Fruit fly (Drosophila melanogaster) whole organism, embryonic: ENCODE results near the gene Taf2.
A peak's percentile ranks its signal among the peaks of the same experiment; 100 is the strongest.

Experiments
- Adf1 ChIP-seq: fragments of 200-800 bp; sonication (Bioruptor generic); IDR thresholded peaks from 2 replicates; pipeline ENCODE4 v1.3.6; 2022; ENCODE audit warnings: missing biosample characterization, missing genetic modification characterization
- Antp ChIP-seq: fragments of 200-800 bp; sonication (Bioruptor generic); optimal IDR thresholded peaks from 3 replicates; lab custom pipeline; 2016; ENCODE audit warnings: missing biosample characterization, missing genetic modification characterization
- Atf3 ChIP-seq: fragments of 200-800 bp; sonication (Bioruptor generic); optimal IDR thresholded peaks from 3 replicates; lab custom pipeline; 2016; ENCODE audit warnings: missing biosample characterization, missing genetic modification characterization
- B-H2 ChIP-seq: fragments of 200-800 bp; sonication (Bioruptor generic); optimal IDR thresholded peaks from 2 replicates; lab custom pipeline; 2018; ENCODE audit warnings: missing biosample characterization, mild to moderate bottlenecking, missing genetic modification characterization
- Blimp-1 ChIP-seq: fragments of 200-800 bp; sonication (Bioruptor generic); optimal IDR thresholded peaks from 3 replicates; lab custom pipeline; 2018; ENCODE audit warnings: missing biosample characterization, missing genetic modification characterization, mild to moderate bottlenecking, moderate library complexity, missing genetic modification reagents
- CG10147 ChIP-seq: fragments of 200-800 bp; sonication (Bioruptor generic); optimal IDR thresholded peaks from 2 replicates; lab custom pipeline; 2019; ENCODE audit warnings: missing biosample characterization, mild to moderate bottlenecking, missing genetic modification characterization, moderate library complexity
- CG10267 ChIP-seq: fragments of 200-800 bp; sonication (Bioruptor generic); optimal IDR thresholded peaks from 2 replicates; lab custom pipeline; 2018; ENCODE audit warnings: missing biosample characterization, mild to moderate bottlenecking, missing genetic modification characterization, moderate library complexity
- CG10431 ChIP-seq: fragments of 200-800 bp; sonication (Bioruptor generic); optimal IDR thresholded peaks from 3 replicates; lab custom pipeline; 2018; ENCODE audit warnings: missing biosample characterization, mild to moderate bottlenecking, missing genetic modification characterization
- CG10654 ChIP-seq: fragments of 200-800 bp; sonication (Bioruptor generic); optimal IDR thresholded peaks from 2 replicates; lab custom pipeline; 2016; ENCODE audit warnings: missing biosample characterization, missing genetic modification characterization
- CG11504 ChIP-seq: fragments of 200-800 bp; sonication (Bioruptor generic); optimal IDR thresholded peaks from 3 replicates; lab custom pipeline; 2019; ENCODE audit warnings: missing biosample characterization, mild to moderate bottlenecking, missing genetic modification characterization, moderate library complexity
- CG11695 ChIP-seq: fragments of 200-800 bp; sonication (Bioruptor generic); IDR thresholded peaks from 3 replicates; pipeline ENCODE4 v1.3.6; 2022; ENCODE audit warnings: missing biosample characterization, missing genetic modification characterization
- CG12942 ChIP-seq: fragments of 200-800 bp; sonication (Bioruptor generic); optimal IDR thresholded peaks from 3 replicates; lab custom pipeline; 2016; ENCODE audit warnings: missing biosample characterization, missing genetic modification characterization
- CG15011 ChIP-seq: fragments of 200-800 bp; sonication (Bioruptor generic); optimal IDR thresholded peaks from 3 replicates; lab custom pipeline; 2018; ENCODE audit warnings: missing biosample characterization, mild to moderate bottlenecking, missing genetic modification characterization
- CG1647 ChIP-seq: fragments of 200-800 bp; sonication (Bioruptor generic); optimal IDR thresholded peaks from 3 replicates; lab custom pipeline; 2016; ENCODE audit warnings: missing biosample characterization, missing genetic modification characterization
- CG16863 ChIP-seq: fragments of 200-800 bp; sonication (Bioruptor generic); optimal IDR thresholded peaks from 3 replicates; lab custom pipeline; 2016; ENCODE audit warnings: missing biosample characterization, missing genetic modification characterization
- CG17568 ChIP-seq: fragments of 200-800 bp; sonication (Bioruptor generic); optimal IDR thresholded peaks from 2 replicates; lab custom pipeline; 2018; ENCODE audit warnings: missing biosample characterization, mild to moderate bottlenecking, missing genetic modification characterization, moderate library complexity
- CG17612 ChIP-seq: fragments of 200-800 bp; sonication (Bioruptor generic); IDR thresholded peaks from 2 replicates; pipeline ENCODE4 v1.3.6; 2022; ENCODE audit warnings: missing biosample characterization, missing genetic modification characterization
- CG18619 ChIP-seq: fragments of 200-800 bp; sonication (Bioruptor generic); optimal IDR thresholded peaks from 3 replicates; lab custom pipeline; 2017; ENCODE audit warnings: missing biosample characterization, mild to moderate bottlenecking, missing genetic modification characterization
- CG2202 ChIP-seq: fragments of 200-800 bp; sonication (Bioruptor generic); optimal IDR thresholded peaks from 2 replicates; lab custom pipeline; 2018; ENCODE audit warnings: missing biosample characterization, mild to moderate bottlenecking, missing genetic modification characterization
- CG2889 ChIP-seq: fragments of 200-800 bp; sonication (Bioruptor generic); IDR thresholded peaks from 3 replicates; pipeline ENCODE4 v1.3.6; 2022; ENCODE audit warnings: missing biosample characterization, missing genetic modification characterization
- CG3163 ChIP-seq: fragments of 200-800 bp; sonication (Bioruptor generic); optimal IDR thresholded peaks from 3 replicates; lab custom pipeline; 2016; ENCODE audit warnings: missing biosample characterization, missing genetic modification characterization
- CG4424 ChIP-seq: fragments of 200-800 bp; sonication (Bioruptor generic); optimal IDR thresholded peaks from 3 replicates; lab custom pipeline; 2016; ENCODE audit warnings: missing biosample characterization, missing genetic modification characterization
- CG4820 ChIP-seq: fragments of 200-800 bp; sonication (Bioruptor generic); optimal IDR thresholded peaks from 3 replicates; lab custom pipeline; 2016; ENCODE audit warnings: missing biosample characterization, missing genetic modification characterization
- CG6791 ChIP-seq: fragments of 200-800 bp; sonication (Bioruptor generic); IDR thresholded peaks from 3 replicates; pipeline ENCODE4 v1.3.6; 2022; ENCODE audit warnings: missing biosample characterization, missing genetic modification characterization; ENCODE audit not compliant: partially characterized antibody
- CG8388 ChIP-seq: fragments of 200-800 bp; sonication (Bioruptor generic); optimal IDR thresholded peaks from 2 replicates; lab custom pipeline; 2019; ENCODE audit warnings: missing biosample characterization, mild to moderate bottlenecking, missing genetic modification characterization, moderate library complexity
- Elba2 ChIP-seq: fragments of 200-800 bp; sonication (Bioruptor generic); optimal IDR thresholded peaks from 3 replicates; lab custom pipeline; 2016; ENCODE audit warnings: missing biosample characterization, missing genetic modification characterization
- Gsc ChIP-seq: fragments of 200-800 bp; sonication (Bioruptor generic); IDR thresholded peaks from 2 replicates; pipeline ENCODE4 v1.3.6; 2022; ENCODE audit warnings: missing biosample characterization, missing genetic modification characterization
- H15 ChIP-seq: fragments of 200-800 bp; sonication (Bioruptor generic); IDR thresholded peaks from 3 replicates; pipeline ENCODE4 v1.3.6; 2022; ENCODE audit warnings: missing biosample characterization, missing genetic modification characterization
- Mrtf ChIP-seq: fragments of 200-800 bp; sonication (Bioruptor generic); IDR thresholded peaks from 3 replicates; pipeline ENCODE4 v1.3.6; 2022; ENCODE audit warnings: missing biosample characterization, missing genetic modification characterization
- NC2β ChIP-seq: fragments of 200-800 bp; sonication (Bioruptor generic); optimal IDR thresholded peaks from 2 replicates; lab custom pipeline; 2016; ENCODE audit warnings: missing biosample characterization, missing genetic modification characterization
- Nf-YA ChIP-seq: fragments of 200-800 bp; sonication (Bioruptor generic); IDR thresholded peaks from 2 replicates; pipeline ENCODE4 v1.3.6; 2022; ENCODE audit warnings: missing biosample characterization, missing genetic modification characterization
- NfI ChIP-seq: fragments of 200-800 bp; sonication (Bioruptor generic); optimal IDR thresholded peaks from 3 replicates; lab custom pipeline; 2018; ENCODE audit warnings: missing biosample characterization, mild to moderate bottlenecking, missing genetic modification characterization, moderate library complexity
- PHDP ChIP-seq: fragments of 200-800 bp; sonication (Bioruptor generic); optimal IDR thresholded peaks from 3 replicates; lab custom pipeline; 2018; ENCODE audit warnings: missing biosample characterization, mild to moderate bottlenecking, missing genetic modification characterization, moderate library complexity
- Ssrp ChIP-seq: fragments of 200-800 bp; sonication (Bioruptor generic); optimal IDR thresholded peaks from 2 replicates; lab custom pipeline; 2018; ENCODE audit warnings: missing biosample characterization, mild to moderate bottlenecking, missing genetic modification characterization, moderate library complexity
- ap ChIP-seq: fragments of 200-800 bp; sonication (Bioruptor generic); IDR thresholded peaks from 2 replicates; pipeline ENCODE4 v1.3.6; 2022; ENCODE audit warnings: missing biosample characterization, missing genetic modification characterization
- dimm ChIP-seq: fragments of 200-800 bp; sonication (Bioruptor generic); IDR thresholded peaks from 2 replicates; pipeline ENCODE4 v1.3.6; 2022; ENCODE audit warnings: missing biosample characterization, missing genetic modification characterization
- eve ChIP-seq, 2 experiments: fragments of >200 bp; optimal IDR thresholded peaks; 2 replicates each; lab custom pipeline; 2017; ENCODE audit warnings: missing biosample characterization in 2 of 2, missing genetic modification characterization in 2 of 2
- gfzf ChIP-seq: fragments of 200-800 bp; sonication (Bioruptor generic); optimal IDR thresholded peaks from 2 replicates; lab custom pipeline; 2016; ENCODE audit warnings: missing biosample characterization, mild to moderate bottlenecking, missing genetic modification characterization, moderate library complexity
- her ChIP-seq: fragments of 200-800 bp; sonication (Bioruptor generic); optimal IDR thresholded peaks from 2 replicates; lab custom pipeline; 2016; ENCODE audit warnings: missing biosample characterization, missing genetic modification characterization
- hkb ChIP-seq, 2 experiments: fragments of 200-800 bp in 1 of 2; fragments of >200 bp in 1 of 2; sonication (Bioruptor generic) in 1 of 2; IDR thresholded peaks in 1 of 2; optimal IDR thresholded peaks in 1 of 2; 2 replicates each; pipeline versions ENCODE4 v1.3.6 to Lab custom; 2017 to 2022; ENCODE audit warnings: missing biosample characterization in 1 of 2, missing genetic modification characterization in 1 of 2
- lola ChIP-seq, 3 experiments: fragments of >200 bp in 2 of 3; fragments of 200-800 bp in 1 of 3; sonication (Bioruptor generic) in 1 of 3; optimal IDR thresholded peaks; 2 replicates each; lab custom pipeline; 2017 to 2019; ENCODE audit warnings: missing biosample characterization in 3 of 3, missing genetic modification characterization in 3 of 3, mild to moderate bottlenecking in 1 of 3, moderate library complexity in 1 of 3
- pzg ChIP-seq: fragments of 200-800 bp; sonication (Bioruptor generic); optimal IDR thresholded peaks from 3 replicates; lab custom pipeline; 2018; ENCODE audit warnings: missing biosample characterization, mild to moderate bottlenecking, missing genetic modification characterization, moderate library complexity
- repo ChIP-seq: fragments of 200-800 bp; sonication (Bioruptor generic); optimal IDR thresholded peaks from 2 replicates; lab custom pipeline; 2016; ENCODE audit warnings: missing biosample characterization, missing genetic modification characterization
- run ChIP-seq: fragments of 200-800 bp; sonication (Bioruptor generic); optimal IDR thresholded peaks from 3 replicates; lab custom pipeline; 2018; ENCODE audit warnings: missing biosample characterization, mild to moderate bottlenecking, missing genetic modification characterization
- salm ChIP-seq: fragments of 200-800 bp; sonication (Bioruptor generic); optimal IDR thresholded peaks from 2 replicates; lab custom pipeline; 2018; ENCODE audit warnings: missing biosample characterization, mild to moderate bottlenecking, missing genetic modification characterization
- scrt ChIP-seq: fragments of 200-800 bp; sonication (Bioruptor generic); optimal IDR thresholded peaks from 2 replicates; lab custom pipeline; 2018; ENCODE audit warnings: missing biosample characterization, mild to moderate bottlenecking, missing genetic modification characterization, moderate library complexity
- sens-2 ChIP-seq: fragments of 200-800 bp; sonication (Bioruptor generic); IDR thresholded peaks from 2 replicates; pipeline ENCODE4 v1.3.6; 2022; ENCODE audit warnings: missing biosample characterization, missing genetic modification characterization
- wdn ChIP-seq: fragments of 200-800 bp; sonication (Bioruptor generic); IDR thresholded peaks from 2 replicates; pipeline ENCODE4 v1.3.6; 2022; ENCODE audit warnings: missing biosample characterization, missing genetic modification characterization
- wek ChIP-seq: fragments of 200-800 bp; sonication (Bioruptor generic); optimal IDR thresholded peaks from 3 replicates; lab custom pipeline; 2018; ENCODE audit warnings: missing biosample characterization, mild to moderate bottlenecking, missing genetic modification characterization, moderate library complexity
- zf30C ChIP-seq: fragments of 200-800 bp; sonication (Bioruptor generic); optimal IDR thresholded peaks from 3 replicates; lab custom pipeline; 2018; ENCODE audit warnings: missing biosample characterization, mild to moderate bottlenecking, missing genetic modification characterization

The Taf2 gene

DNA sequence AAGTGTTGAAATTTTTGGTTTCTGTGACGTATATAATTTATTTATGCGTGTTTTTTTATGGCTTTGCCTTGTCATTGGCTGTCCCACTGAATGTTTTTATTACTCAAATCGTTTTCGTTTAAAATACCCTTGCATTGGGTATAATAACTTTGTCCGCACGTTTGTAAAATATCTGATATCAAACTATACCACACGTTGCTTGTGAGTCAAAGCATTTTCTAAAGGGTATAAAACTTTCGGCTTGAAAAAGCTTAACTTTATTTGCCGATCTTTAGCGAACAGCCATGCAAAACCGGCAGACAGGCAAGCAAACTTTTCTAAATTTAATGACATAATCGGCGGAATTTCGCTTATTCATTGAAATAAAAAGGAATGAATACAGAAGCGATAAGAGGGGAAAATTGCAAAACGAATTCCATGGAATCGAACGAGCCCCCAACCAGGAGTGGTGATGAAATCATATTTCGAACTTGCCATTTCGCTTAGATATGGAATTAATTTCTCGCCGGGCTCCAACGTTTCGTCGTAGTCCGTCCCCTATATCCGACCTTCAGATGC, 41.0 kb downstream of the Taf2 start (continued):
- TF ChIP-seq wdn (GFP tag; lab: Robert Waterston, UW) = no peak
- no peak for TF ChIP-seq wek (GFP tag; lab: Kevin White, UChicago)
- peak; percentile 34 for TF ChIP-seq Blimp-1 (GFP tag; lab: Kevin White, UChicago)
- no peak for TF ChIP-seq CG17568 (GFP tag; lab: Kevin White, UChicago)
- no peak for TF ChIP-seq salm (tag; lab: Kevin White, UChicago)
- TF ChIP-seq CG1647 (GFP tag; lab: Kevin White, UChicago) = no peak
- TF ChIP-seq CG2889 (GFP tag; lab: Robert Waterston, UW) = no peak
- TF ChIP-seq CG4424 (GFP tag; lab: Kevin White, UChicago) = peak; percentile 30
- TF ChIP-seq scrt = peak; percentile 23
- peak; percentile 8 for TF ChIP-seq CG12942 (GFP tag; lab: Kevin White, UChicago)
- peak; percentile 21 for TF ChIP-seq B-H2
- no peak for TF ChIP-seq NC2β (GFP tag; lab: Kevin White, UChicago)
- no peak for TF ChIP-seq ap (GFP tag; lab: Robert Waterston, UW)
- no peak for TF ChIP-seq CG10431 (GFP tag; lab: Kevin White, UChicago)
- peak; percentile 9; the same call in 1 of the 3 replicates for TF ChIP-seq Mrtf
- TF ChIP-seq eve (GFP tag; optimal IDR thresholded peaks at IDR 0.05; lab: Kevin White, UChicago) = no peak
- TF ChIP-seq CG11695 (GFP tag; lab: Robert Waterston, UW) = 0 out of 3 replicates have a peak, but pooled peaks have one; percentile 8
- TF ChIP-seq run (tag; lab: Kevin White, UChicago) = no peak
- peak; percentile 13 for TF ChIP-seq CG15011 (GFP tag; lab: Kevin White, UChicago)
- peak; percentile 22 for TF ChIP-seq Antp (GFP tag; lab: Kevin White, UChicago)
- TF ChIP-seq CG16863 (GFP tag; lab: Kevin White, UChicago) = peak; percentile 24
- TF ChIP-seq CG4820 (GFP tag; lab: Kevin White, UChicago) = no peak
- TF ChIP-seq H15 (GFP tag; lab: Robert Waterston, UW) = peak; percentile 37; the same call in 1 of the 3 replicates
- TF ChIP-seq NfI = peak; percentile 51
- no peak for TF ChIP-seq sens-2 (GFP tag; lab: Robert Waterston, UW)
- TF ChIP-seq CG8388 (GFP tag; lab: Kevin White, UChicago) = no peak
- no peak for TF ChIP-seq dimm
- peak; percentile 35 for TF ChIP-seq CG18619 (GFP tag; lab: Kevin White, UChicago)
- no peak for TF ChIP-seq CG17612 (GFP tag; lab: Robert Waterston, UW)
- no peak for TF ChIP-seq Ssrp
- TF ChIP-seq PHDP = peak; percentile 60
- no peak for TF ChIP-seq Elba2 (GFP tag; lab: Kevin White, UChicago)
- TF ChIP-seq CG6791 (GFP tag; lab: Robert Waterston, UW) = no peak
- TF ChIP-seq zf30C (GFP tag; lab: Kevin White, UChicago) = no peak
- TF ChIP-seq gfzf (GFP tag; lab: Kevin White, UChicago) = no peak
- TF ChIP-seq CG2202 (tag; lab: Kevin White, UChicago) = no peak
- peak; percentile 68 for TF ChIP-seq CG11504 (tag; lab: Kevin White, UChicago)
- TF ChIP-seq Gsc (GFP tag; lab: Robert Waterston, UW) = no peak
- TF ChIP-seq Atf3 = no peak
- no peak for TF ChIP-seq Nf-YA (GFP tag; lab: Robert Waterston, UW)
- no peak for TF ChIP-seq CG3163 (GFP tag; lab: Kevin White, UChicago)
- peak; percentile 21 for TF ChIP-seq her (GFP tag; lab: Kevin White, UChicago)
- no peak for TF ChIP-seq pzg (GFP tag; lab: Kevin White, UChicago)
- peak; percentile 1 for TF ChIP-seq CG10147 (GFP tag; lab: Kevin White, UChicago)
- TF ChIP-seq Adf1 (GFP tag; lab: Robert Waterston, UW) = no peak
- TF ChIP-seq CG10267 (tag; lab: Kevin White, UChicago) = no peak
- TF ChIP-seq lola (GFP tag; optimal IDR thresholded peaks at IDR 0.05; lab: Kevin White, UChicago) = no peak
- no peak for TF ChIP-seq CG10654
- no peak for TF ChIP-seq repo (GFP tag; lab: Kevin White, UChicago)
- TF ChIP-seq hkb (optimal IDR thresholded peaks at IDR 0.05; lab: Kevin White, UChicago) = no peak
- TF ChIP-seq hkb (GFP tag; IDR thresholded peaks at IDR 0.05; lab: Robert Waterston, UW) = peak; percentile 53; the same call in 1 of the 2 replicates
